Worm (Caenorhabditis elegans): ENCODE data around the gene slcf-2.

Gene slcf-2

ce11 chrX:3400387-3400786, 6.7 kb downstream of the slcf-2 start:
- TF ChIP-seq nhr-2 (tag; optimal IDR thresholded peaks at IDR 0.05) (peak; percentile 86), elt-1 (tag; optimal IDR thresholded peaks at IDR 0.05; ENCODE audit: borderline replicate concordance, insufficient read depth) (peak; percentile 76), lsy-2 (tag; optimal IDR thresholded peaks at IDR 0.05) (no peak)

ce11 chrX:3401701-3402100, 8.0 kb downstream of the slcf-2 start, which contains the start of gene C04F6.9:
Gene C04F6.9 (plus strand): TSS chrX:3402001.
- TF ChIP-seq blmp-1 (tag; optimal IDR thresholded peaks at IDR 0.05) = no peak
- no peak for TF ChIP-seq sem-2 (GFP tag; optimal IDR thresholded peaks at IDR 0.05)
- no peak for TF ChIP-seq ztf-11 (tag; optimal IDR thresholded peaks at IDR 0.05)
- no peak for TF ChIP-seq ceh-83 (GFP tag; optimal IDR thresholded peaks at IDR 0.05)
- TF ChIP-seq bed-3 (GFP tag; optimal IDR thresholded peaks at IDR 0.05) = no peak
- TF ChIP-seq cnd-1 (tag; optimal IDR thresholded peaks at IDR 0.05) = no peak
- TF ChIP-seq elt-1 (tag; optimal IDR thresholded peaks at IDR 0.05; ENCODE audit: borderline replicate concordance, insufficient read depth) = no peak
- TF ChIP-seq hlh-1 (tag; optimal IDR thresholded peaks at IDR 0.05) = no peak
- no peak for TF ChIP-seq sptf-1 (tag; optimal IDR thresholded peaks at IDR 0.05)
- TF ChIP-seq tbx-8 (GFP tag; optimal IDR thresholded peaks at IDR 0.05) = no peak
- TF ChIP-seq pha-4 (tag; optimal IDR thresholded peaks at IDR 0.05) = no peak
- TF ChIP-seq nhr-237 (tag; optimal IDR thresholded peaks at IDR 0.05) = no peak
- TF ChIP-seq snpc-4 (tag; optimal IDR thresholded peaks at IDR 0.05) = no peak
- no peak for TF ChIP-seq ces-1 (GFP tag; optimal IDR thresholded peaks at IDR 0.05)
- TF ChIP-seq ceh-43 (GFP tag; optimal IDR thresholded peaks at IDR 0.05) = no peak
- TF ChIP-seq mab-5 (tag; optimal IDR thresholded peaks at IDR 0.05) = no peak
- no peak for TF ChIP-seq unc-39 (tag; optimal IDR thresholded peaks at IDR 0.05)
- no peak for TF ChIP-seq lsy-2 (tag; optimal IDR thresholded peaks at IDR 0.05)
- no peak for TF ChIP-seq drap-1 (GFP tag; optimal IDR thresholded peaks at IDR 0.05)
- no peak for TF ChIP-seq nhr-76 (tag; optimal IDR thresholded peaks at IDR 0.05)

ce11 chrX:3403195-3403594, 9.5 kb downstream of the slcf-2 start, which contains the start of gene vit-5:
Gene vit-5 (plus strand): TSS chrX:3403471.
- TF ChIP-seq lin-13 (tag; optimal IDR thresholded peaks at IDR 0.05) (no peak), mls-2 (tag; optimal IDR thresholded peaks at IDR 0.05) (no peak), sptf-1 (tag; optimal IDR thresholded peaks at IDR 0.05) (no peak), flh-1 (GFP tag; optimal IDR thresholded peaks at IDR 0.05) (no peak), blmp-1 (tag; optimal IDR thresholded peaks at IDR 0.05) (no peak)

ce11 chrX:3408717-3409303, 15.1 kb downstream of the slcf-2 start:
- no peak for TF ChIP-seq lin-32 (GFP tag; optimal IDR thresholded peaks at IDR 0.05)
- TF ChIP-seq ceh-39 (tag; optimal IDR thresholded peaks at IDR 0.05) = no peak
- no peak for TF ChIP-seq bed-3 (GFP tag; optimal IDR thresholded peaks at IDR 0.05)
- TF ChIP-seq lin-13 (tag; optimal IDR thresholded peaks at IDR 0.05) = no peak
- no peak for TF ChIP-seq ztf-11 (tag; optimal IDR thresholded peaks at IDR 0.05)
- TF ChIP-seq elt-1 (tag; optimal IDR thresholded peaks at IDR 0.05; ENCODE audit: borderline replicate concordance, insufficient read depth) = no peak
- no peak for TF ChIP-seq sem-2 (GFP tag; optimal IDR thresholded peaks at IDR 0.05)
- no peak for TF ChIP-seq sptf-1 (tag; optimal IDR thresholded peaks at IDR 0.05)
- no peak for TF ChIP-seq blmp-1 (tag; optimal IDR thresholded peaks at IDR 0.05)

ce11 chrX:3411565-3412022, 17.9 kb downstream of the slcf-2 start, which contains the start of gene unc-78:
Gene unc-78 (minus strand): TSS chrX:3411615.
- TF ChIP-seq hlh-1 (tag; optimal IDR thresholded peaks at IDR 0.05) (peak; percentile 9), mls-2 (tag; optimal IDR thresholded peaks at IDR 0.05) (no peak)

ce11 chrX:3414660-3415144, 21.0 kb downstream of the slcf-2 start, which contains the start of gene dhs-27:
Gene dhs-27 (minus strand): TSS chrX:3414710.
- no peak for TF ChIP-seq drap-1 (GFP tag; optimal IDR thresholded peaks at IDR 0.05)
- TF ChIP-seq ham-2 (GFP tag; optimal IDR thresholded peaks at IDR 0.05) = peak; percentile 45
- peak; percentile 4 for TF ChIP-seq elt-1 (tag; optimal IDR thresholded peaks at IDR 0.05; ENCODE audit: borderline replicate concordance, insufficient read depth)

Measured in whole organism, mixed stage, embryonic.